Worm (Caenorhabditis elegans) whole organism, L2 larva: ENCODE measurements around the gene arf-5.

Source experiments
- F13H6.1 ChIP-seq: sonication (generic microtip); optimal IDR thresholded peaks from 2 replicates; lab custom pipeline; 2016; ENCODE audit warnings: missing genetic modification characterization, missing compliant biosample characterization
- R02D3.7 ChIP-seq: fragments of 150-350 bp; optimal IDR thresholded peaks from 2 replicates; lab custom pipeline; 2014; ENCODE audit warnings: missing biosample characterization, missing genetic modification characterization
- ama-1 ChIP-seq: fragments of 150-350 bp; optimal IDR thresholded peaks from 2 replicates; lab custom pipeline; 2018; ENCODE audit warnings: inconsistent platforms
- crh-2 ChIP-seq: sonication (generic microtip); optimal IDR thresholded peaks from 2 replicates; lab custom pipeline; 2017; ENCODE audit warnings: missing biosample characterization, missing genetic modification characterization
- egl-27 ChIP-seq: sonication (generic microtip); optimal IDR thresholded peaks from 3 replicates; lab custom pipeline; 2017; ENCODE audit warnings: missing biosample characterization, missing genetic modification reagents, missing genetic modification characterization
- elt-1 ChIP-seq: fragments of 150-350 bp; optimal IDR thresholded peaks from 2 replicates; lab custom pipeline; 2014; ENCODE audit warnings: missing biosample characterization, missing genetic modification characterization
- fos-1 ChIP-seq: fragments of 150-350 bp; optimal IDR thresholded peaks from 2 replicates; lab custom pipeline; 2014; ENCODE audit warnings: missing biosample characterization, missing genetic modification characterization
- nhr-12 ChIP-seq: fragments of 150-350 bp; optimal IDR thresholded peaks from 2 replicates; lab custom pipeline; 2014; ENCODE audit warnings: missing biosample characterization, missing genetic modification characterization
- nhr-23 ChIP-seq: fragments of 150-350 bp; optimal IDR thresholded peaks from 2 replicates; lab custom pipeline; 2014; ENCODE audit warnings: missing biosample characterization, missing genetic modification reagents, missing genetic modification characterization
- nhr-25 ChIP-seq: fragments of 150-350 bp; sonication (generic microtip); optimal IDR thresholded peaks from 3 replicates; lab custom pipeline; 2014; ENCODE audit warnings: missing biosample characterization, missing genetic modification characterization
- sem-4 ChIP-seq: fragments of 150-350 bp; optimal IDR thresholded peaks from 2 replicates; lab custom pipeline; 2014; ENCODE audit warnings: missing biosample characterization, missing genetic modification reagents, missing genetic modification characterization
- sma-9 ChIP-seq, 2 experiments: fragments of 150-350 bp in 1 of 2; sonication (generic microtip) in 1 of 2; optimal IDR thresholded peaks; 2 replicates each; lab custom pipeline; 2014 to 2016; ENCODE audit warnings: missing genetic modification characterization in 2 of 2, mild to moderate bottlenecking in 1 of 2, missing biosample characterization in 1 of 2, missing compliant biosample characterization in 1 of 2, missing genetic modification reagents in 1 of 2, moderate library complexity in 1 of 2
- unc-39 ChIP-seq: fragments of 150-350 bp; optimal IDR thresholded peaks from 2 replicates; lab custom pipeline; 2014; ENCODE audit warnings: missing biosample characterization, missing genetic modification characterization
- unc-55 ChIP-seq: fragments of 150-350 bp; sonication (generic microtip); optimal IDR thresholded peaks from 3 replicates; lab custom pipeline; 2014; ENCODE audit warnings: missing biosample characterization, missing genetic modification reagents, missing genetic modification characterization
- zag-1 ChIP-seq: fragments of 150-350 bp; optimal IDR thresholded peaks from 2 replicates; lab custom pipeline; 2014; ENCODE audit warnings: missing biosample characterization, missing genetic modification characterization
- ztf-4 ChIP-seq: fragments of 150-350 bp; optimal IDR thresholded peaks from 2 replicates; lab custom pipeline; 2014; ENCODE audit warnings: missing biosample characterization, missing genetic modification characterization

arf-5 gene

DNA sequence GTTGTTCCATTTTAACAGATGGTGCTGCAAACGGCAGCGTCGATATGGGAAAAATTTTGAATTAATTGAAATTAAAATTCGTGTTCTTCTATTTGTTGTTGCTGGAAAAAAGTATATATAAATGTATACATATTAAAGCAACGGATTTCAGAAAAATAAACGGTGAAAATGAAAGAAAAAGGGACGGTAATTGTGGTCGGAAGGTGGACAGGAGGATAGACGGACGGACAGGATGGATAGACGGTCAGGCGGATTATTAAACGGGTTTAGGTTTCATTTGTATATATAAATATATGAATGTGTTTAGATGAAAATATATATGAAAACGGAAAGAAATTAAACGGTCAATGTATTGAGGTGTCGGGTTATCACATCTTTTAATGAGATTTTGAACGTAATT is 47.1 kb downstream of the arf-5 start, which contains the start of gene nhr-31:
Gene nhr-31, minus strand, starts transcription at position 101 of the 400 bp plus-strand sequence.
- TF ChIP-seq ztf-4 (tag; lab: Kevin White, UChicago) (no peak), nhr-25 (no peak), sem-4 (tag; lab: Kevin White, UChicago) (no peak), elt-1 (tag; lab: Kevin White, UChicago) (no peak), zag-1 (tag; lab: Kevin White, UChicago) (no peak)

DNA sequence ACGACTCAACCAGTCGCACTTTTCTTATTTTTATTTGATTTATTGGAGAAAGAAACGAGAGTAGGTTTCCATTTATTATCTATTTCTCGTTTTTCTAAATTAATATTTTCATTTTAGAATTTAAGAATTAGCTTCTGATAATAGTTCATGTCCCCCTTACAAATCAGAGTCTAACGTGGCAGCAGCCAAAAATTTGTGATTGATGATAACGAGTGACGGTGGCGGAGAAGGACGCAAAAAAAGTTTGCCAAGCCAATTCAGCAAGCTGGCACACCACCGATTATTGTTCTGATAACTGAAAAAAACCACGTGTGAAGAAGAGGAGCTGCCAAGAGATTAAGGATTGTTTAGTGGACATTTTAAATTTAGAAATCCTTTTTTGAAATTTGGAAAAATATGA is 47.8 kb downstream of the arf-5 start:
- TF ChIP-seq fos-1 (tag; lab: Kevin White, UChicago) (peak; percentile 76), sma-9 (GFP tag; optimal IDR thresholded peaks at IDR 0.05; lab: Kevin White, UChicago) (peak; percentile 57), sma-9 (tag; optimal IDR thresholded peaks at IDR 0.05; lab: Kevin White, UChicago) (no peak), nhr-23 (no peak), crh-2 (tag; lab: Kevin White, UChicago) (peak; percentile 79), F13H6.1 (tag; lab: Kevin White, UChicago) (peak; percentile 12)
- TF ChIP-seq, all 48 proteins: peak for 4

DNA sequence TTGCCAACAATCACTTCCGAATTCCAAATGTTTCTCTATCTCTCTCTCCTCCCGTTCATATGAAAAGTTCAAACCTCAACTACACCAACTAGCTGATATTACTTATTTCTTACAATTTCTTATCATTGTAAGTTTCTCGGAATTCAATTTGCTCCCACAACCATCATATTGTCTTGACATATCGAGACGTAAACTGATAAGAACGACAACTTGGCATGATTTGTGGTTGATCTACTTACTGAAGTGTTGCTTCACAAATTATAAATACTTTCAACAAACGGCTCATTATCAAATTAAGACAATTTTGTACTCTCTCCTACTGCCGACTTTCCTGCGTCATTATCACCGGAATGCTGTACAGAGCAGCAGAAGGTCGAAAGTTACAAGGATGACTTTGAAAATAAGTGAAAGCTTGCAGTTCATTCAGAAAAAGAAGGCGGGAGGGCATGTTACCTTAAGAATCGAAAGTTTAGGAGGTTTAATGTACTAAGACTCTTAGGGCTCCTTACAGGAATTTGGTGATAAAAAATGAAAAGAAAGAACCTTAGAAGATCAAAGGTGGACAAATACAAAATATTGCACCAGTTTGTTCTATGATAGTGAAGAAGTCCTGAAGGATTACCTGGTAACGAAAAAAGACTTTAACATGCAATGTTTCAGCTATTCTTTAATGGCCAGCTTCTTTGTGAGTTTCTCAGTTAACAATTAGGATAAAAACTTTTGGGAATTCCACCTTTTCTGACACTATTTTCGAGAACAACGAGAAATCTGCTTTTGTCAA is 50.0 kb downstream of the arf-5 start:
- TF ChIP-seq ama-1 (no peak), unc-39 (tag; lab: Kevin White, UChicago) (no peak), fos-1 (tag; lab: Kevin White, UChicago) (peak; percentile 84), unc-55 (no peak), R02D3.7 (tag; lab: Kevin White, UChicago) (no peak), sma-9 (GFP tag; optimal IDR thresholded peaks at IDR 0.05; lab: Kevin White, UChicago) (peak; percentile 82), sma-9 (tag; optimal IDR thresholded peaks at IDR 0.05; lab: Kevin White, UChicago) (no peak), F13H6.1 (tag; lab: Kevin White, UChicago) (peak; percentile 10), nhr-23 (no peak), crh-2 (tag; lab: Kevin White, UChicago) (peak; percentile 78), nhr-12 (no peak), egl-27 (tag; lab: Kevin White, UChicago) (peak; percentile 31)
- TF ChIP-seq, all 48 proteins: peak for 5
